Worm (Caenorhabditis elegans): ENCODE measurements around the gene fbxb-91.

fbxb-91 gene

ce11 chrII:3785257-3785656, 34.7 kb upstream of the fbxb-91 start, which contains the start of gene T24E12.1:
T24E12.1 (plus strand) TSS chrII:3785557.
- no peak for TF ChIP-seq B0310.2 (tag; optimal IDR thresholded peaks at IDR 0.05)
- TF ChIP-seq hnd-1 (tag; optimal IDR thresholded peaks at IDR 0.05) = no peak
- TF ChIP-seq sea-1 (GFP tag; conservative IDR thresholded peaks at IDR 0.05) = no peak
- TF ChIP-seq aly-1 (tag; optimal IDR thresholded peaks at IDR 0.05) = no peak
- no peak for TF ChIP-seq ama-1 (optimal IDR thresholded peaks at IDR 0.05)

DNA sequence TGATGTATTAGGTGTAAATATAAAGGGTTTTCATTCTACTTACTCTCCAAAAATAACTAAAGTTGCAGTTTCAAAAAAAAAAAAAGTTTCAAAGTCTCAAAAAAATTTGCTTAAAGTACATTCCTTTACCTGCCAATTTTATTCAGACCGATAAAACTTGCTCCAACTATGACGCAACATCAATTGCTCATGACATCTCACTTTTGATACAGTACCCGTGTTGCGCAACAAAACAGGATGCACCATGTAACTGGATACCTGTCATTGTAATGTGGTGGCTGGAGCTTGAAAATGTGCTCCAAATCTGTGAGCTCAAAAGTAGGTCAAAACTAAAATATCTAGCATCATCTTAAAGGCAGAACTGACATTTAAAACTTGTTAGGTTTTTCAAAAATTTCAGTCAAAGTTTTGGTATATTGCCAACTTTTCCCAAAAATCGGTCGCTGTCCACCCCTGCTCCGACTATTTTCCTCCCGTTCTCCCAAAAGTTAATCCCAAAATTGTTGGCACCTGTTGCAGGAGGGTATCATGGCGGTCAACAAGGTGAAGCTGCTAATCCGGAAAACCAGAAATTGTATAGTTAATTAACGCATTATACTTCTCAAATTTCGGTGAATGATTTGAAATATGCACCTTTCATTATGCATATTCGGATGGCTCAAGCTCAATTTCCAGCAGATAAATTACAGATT, 31.9 kb upstream of the fbxb-91 start, which contains the start of gene T24E12.2:
T24E12.2 (plus strand) TSS at position 642 of the 692 bp plus-strand sequence.
- TF ChIP-seq hnd-1 (tag; optimal IDR thresholded peaks at IDR 0.05) (no peak), scrt-1 (GFP tag; IDR thresholded peaks at IDR 0.05) (no peak), ets-7 (tag; optimal IDR thresholded peaks at IDR 0.05) (no peak), tra-4 (tag; optimal IDR thresholded peaks at IDR 0.05) (no peak), hmg-4 (GFP tag; optimal IDR thresholded peaks at IDR 0.05) (no peak), sea-1 (GFP tag; conservative IDR thresholded peaks at IDR 0.05) (no peak), aly-1 (tag; optimal IDR thresholded peaks at IDR 0.05) (no peak), B0310.2 (tag; optimal IDR thresholded peaks at IDR 0.05) (no peak), flt-1 (GFP tag; IDR thresholded peaks at IDR 0.05) (no peak), ceh-13 (GFP tag; optimal IDR thresholded peaks at IDR 0.05) (no peak), tbx-37 (GFP tag; conservative IDR thresholded peaks at IDR 0.05) (no peak), F13C5.2 (tag; optimal IDR thresholded peaks at IDR 0.05) (no peak), ama-1 (optimal IDR thresholded peaks at IDR 0.05) (no peak), pes-1 (GFP tag; IDR thresholded peaks at IDR 0.05) (no peak), ceh-36 (tag; optimal IDR thresholded peaks at IDR 0.05) (no peak), hmbx-1 (tag; optimal IDR thresholded peaks at IDR 0.05) (no peak), tbx-11 (GFP tag; IDR thresholded peaks at IDR 0.05) (no peak)

ce11 chrII:3781238-3781637, 30.7 kb upstream of the fbxb-91 start:
- no peak for TF ChIP-seq sea-1 (GFP tag; conservative IDR thresholded peaks at IDR 0.05)
- no peak for TF ChIP-seq scrt-1 (GFP tag; IDR thresholded peaks at IDR 0.05)
- no peak for TF ChIP-seq aly-1 (tag; optimal IDR thresholded peaks at IDR 0.05)
- no peak for TF ChIP-seq F13C5.2 (tag; optimal IDR thresholded peaks at IDR 0.05)
- no peak for TF ChIP-seq pes-1 (GFP tag; IDR thresholded peaks at IDR 0.05)
- no peak for TF ChIP-seq tbx-11 (GFP tag; IDR thresholded peaks at IDR 0.05)
- TF ChIP-seq flt-1 (GFP tag; IDR thresholded peaks at IDR 0.05) = no peak
- no peak for TF ChIP-seq B0310.2 (tag; optimal IDR thresholded peaks at IDR 0.05)
- TF ChIP-seq ceh-13 (GFP tag; optimal IDR thresholded peaks at IDR 0.05) = no peak
- TF ChIP-seq hnd-1 (tag; optimal IDR thresholded peaks at IDR 0.05) = no peak
- no peak for TF ChIP-seq ceh-36 (tag; optimal IDR thresholded peaks at IDR 0.05)

DNA sequence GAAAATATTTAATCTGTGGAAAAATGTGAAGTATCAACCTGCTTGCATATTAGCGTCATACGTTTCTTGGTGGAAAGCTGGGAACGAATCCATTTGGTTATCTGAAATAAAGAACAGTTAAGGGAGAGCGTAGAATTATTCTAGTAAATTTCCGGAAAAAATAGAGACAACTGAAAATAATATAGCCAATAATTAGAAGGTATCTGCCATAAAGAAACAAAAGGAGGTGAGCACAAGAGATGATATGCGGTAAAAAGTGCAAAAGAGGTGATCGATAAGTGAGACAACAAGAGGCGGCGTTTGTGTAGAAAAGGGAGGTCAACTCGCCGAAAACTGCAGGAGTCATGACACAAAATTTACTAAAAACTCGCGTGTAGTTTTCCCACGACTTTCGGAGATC, 28.9 kb upstream of the fbxb-91 start, which contains the start of gene T24E12.11:
T24E12.11 (minus strand) TSS at position 101 of the 400 bp plus-strand sequence.
- no peak for TF ChIP-seq hnd-1 (tag; optimal IDR thresholded peaks at IDR 0.05)
- no peak for TF ChIP-seq ceh-36 (tag; optimal IDR thresholded peaks at IDR 0.05)
- no peak for TF ChIP-seq F13C5.2 (tag; optimal IDR thresholded peaks at IDR 0.05)
- no peak for TF ChIP-seq tbx-11 (GFP tag; IDR thresholded peaks at IDR 0.05)
- TF ChIP-seq ets-7 (tag; optimal IDR thresholded peaks at IDR 0.05) = no peak
- no peak for TF ChIP-seq B0310.2 (tag; optimal IDR thresholded peaks at IDR 0.05)
- TF ChIP-seq flt-1 (GFP tag; IDR thresholded peaks at IDR 0.05) = no peak
- no peak for TF ChIP-seq ceh-13 (GFP tag; optimal IDR thresholded peaks at IDR 0.05)
- no peak for TF ChIP-seq tra-4 (tag; optimal IDR thresholded peaks at IDR 0.05)
- no peak for TF ChIP-seq pes-1 (GFP tag; IDR thresholded peaks at IDR 0.05)
- no peak for TF ChIP-seq scrt-1 (GFP tag; IDR thresholded peaks at IDR 0.05)
- TF ChIP-seq hmg-4 (GFP tag; optimal IDR thresholded peaks at IDR 0.05) = no peak
- no peak for TF ChIP-seq sea-1 (GFP tag; conservative IDR thresholded peaks at IDR 0.05)
- no peak for TF ChIP-seq hmbx-1 (tag; optimal IDR thresholded peaks at IDR 0.05)
- no peak for TF ChIP-seq tbx-37 (GFP tag; conservative IDR thresholded peaks at IDR 0.05)
- no peak for TF ChIP-seq ama-1 (optimal IDR thresholded peaks at IDR 0.05)
- no peak for TF ChIP-seq aly-1 (tag; optimal IDR thresholded peaks at IDR 0.05)

- no peak for TF ChIP-seq tbx-11 (GFP tag; IDR thresholded peaks at IDR 0.05)
- TF ChIP-seq scrt-1 (GFP tag; IDR thresholded peaks at IDR 0.05) = no peak
- TF ChIP-seq aly-1 (tag; optimal IDR thresholded peaks at IDR 0.05) = no peak
- TF ChIP-seq ets-7 (tag; optimal IDR thresholded peaks at IDR 0.05) = no peak
- TF ChIP-seq hnd-1 (tag; optimal IDR thresholded peaks at IDR 0.05) = no peak
- no peak for TF ChIP-seq ama-1 (optimal IDR thresholded peaks at IDR 0.05)
- no peak for TF ChIP-seq B0310.2 (tag; optimal IDR thresholded peaks at IDR 0.05)
- no peak for TF ChIP-seq flt-1 (GFP tag; IDR thresholded peaks at IDR 0.05)
- no peak for TF ChIP-seq hmbx-1 (tag; optimal IDR thresholded peaks at IDR 0.05)
- TF ChIP-seq tbx-37 (GFP tag; conservative IDR thresholded peaks at IDR 0.05) = no peak
These were observed 27.2 kb upstream of the fbxb-91 start for ce11 chrII:3777802-3778201.

DNA sequence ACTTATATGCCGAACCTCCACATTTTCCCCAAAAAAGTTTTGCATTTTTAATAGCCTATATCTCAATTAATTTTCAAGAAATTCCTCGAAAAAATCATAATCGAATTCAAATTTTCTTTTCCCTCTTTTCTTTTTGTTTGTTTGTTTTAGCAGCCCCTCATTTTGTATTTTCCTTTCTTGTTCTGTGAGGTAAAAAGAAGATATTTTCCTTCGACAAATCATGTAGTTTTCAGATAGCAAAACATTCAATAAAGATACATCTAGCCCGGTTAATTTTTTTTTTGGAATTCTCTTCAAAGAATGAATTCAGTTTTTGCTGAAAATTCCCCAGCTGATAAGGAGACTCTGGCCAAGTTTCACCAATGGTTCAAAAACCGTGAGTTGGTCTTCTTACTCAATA, 25.1 kb upstream of the fbxb-91 start, which contains the start of gene T24E12.3:
T24E12.3 (plus strand) TSS at position 301 of the 400 bp plus-strand sequence.
- TF ChIP-seq hmbx-1 (tag; optimal IDR thresholded peaks at IDR 0.05) = no peak
- no peak for TF ChIP-seq hnd-1 (tag; optimal IDR thresholded peaks at IDR 0.05)
- TF ChIP-seq F13C5.2 (tag; optimal IDR thresholded peaks at IDR 0.05) = no peak
- TF ChIP-seq pes-1 (GFP tag; IDR thresholded peaks at IDR 0.05) = no peak
- TF ChIP-seq ceh-13 (GFP tag; optimal IDR thresholded peaks at IDR 0.05) = no peak
- TF ChIP-seq tbx-37 (GFP tag; conservative IDR thresholded peaks at IDR 0.05) = no peak
- no peak for TF ChIP-seq sea-1 (GFP tag; conservative IDR thresholded peaks at IDR 0.05)
- no peak for TF ChIP-seq tra-4 (tag; optimal IDR thresholded peaks at IDR 0.05)
- no peak for TF ChIP-seq ets-7 (tag; optimal IDR thresholded peaks at IDR 0.05)
- no peak for TF ChIP-seq flt-1 (GFP tag; IDR thresholded peaks at IDR 0.05)
- TF ChIP-seq aly-1 (tag; optimal IDR thresholded peaks at IDR 0.05) = no peak
- no peak for TF ChIP-seq scrt-1 (GFP tag; IDR thresholded peaks at IDR 0.05)
- TF ChIP-seq ceh-36 (tag; optimal IDR thresholded peaks at IDR 0.05) = no peak

DNA sequence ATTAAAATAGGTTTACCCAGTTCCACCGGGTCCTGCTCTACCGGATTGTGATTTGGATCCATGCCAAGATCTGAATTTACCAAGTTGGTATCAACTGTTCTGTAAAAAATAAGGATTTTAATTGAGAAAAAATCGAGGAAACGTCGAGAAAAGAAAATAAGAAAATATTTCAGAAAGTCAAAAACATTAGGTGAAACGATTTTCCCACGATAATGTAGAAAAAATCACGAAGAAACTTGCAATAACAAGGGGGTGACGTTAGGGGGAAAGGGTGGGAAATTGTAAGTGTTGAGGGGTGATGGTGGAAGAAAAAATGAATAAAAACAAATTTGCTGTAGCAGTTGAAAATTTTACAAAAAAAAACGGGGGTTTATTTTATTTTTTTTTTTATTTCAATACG, 22.5 kb upstream of the fbxb-91 start, which contains the start of gene T24E12.10:
T24E12.10 (minus strand) TSS at position 101 of the 400 bp plus-strand sequence.
- TF ChIP-seq ceh-13 (GFP tag; optimal IDR thresholded peaks at IDR 0.05) (no peak), aly-1 (tag; optimal IDR thresholded peaks at IDR 0.05) (no peak), flt-1 (GFP tag; IDR thresholded peaks at IDR 0.05) (no peak), ama-1 (optimal IDR thresholded peaks at IDR 0.05) (no peak), hmg-4 (GFP tag; optimal IDR thresholded peaks at IDR 0.05) (no peak), sea-1 (GFP tag; conservative IDR thresholded peaks at IDR 0.05) (no peak), scrt-1 (GFP tag; IDR thresholded peaks at IDR 0.05) (no peak), B0310.2 (tag; optimal IDR thresholded peaks at IDR 0.05) (no peak), hnd-1 (tag; optimal IDR thresholded peaks at IDR 0.05) (no peak), pes-1 (GFP tag; IDR thresholded peaks at IDR 0.05) (no peak), tra-4 (tag; optimal IDR thresholded peaks at IDR 0.05) (no peak), ceh-36 (tag; optimal IDR thresholded peaks at IDR 0.05) (no peak), tbx-11 (GFP tag; IDR thresholded peaks at IDR 0.05) (no peak), F13C5.2 (tag; optimal IDR thresholded peaks at IDR 0.05) (no peak), ets-7 (tag; optimal IDR thresholded peaks at IDR 0.05) (no peak), tbx-37 (GFP tag; conservative IDR thresholded peaks at IDR 0.05) (no peak), hmbx-1 (tag; optimal IDR thresholded peaks at IDR 0.05) (no peak)

Data from whole organism, early embryonic.